Fruit fly (Drosophila melanogaster): ENCODE measurements around the gene MED15.
A peak's percentile ranks its signal among the peaks of the same experiment; 100 is the strongest.

Gene MED15

dm6 chr2L:441455-441730 lies 31.4 kb upstream of the MED15 start:
- TF ChIP-seq CrebA (GFP tag; optimal IDR thresholded peaks at IDR 0.05; ENCODE audit: borderline replicate concordance) (no peak), dmrt93B (GFP tag; optimal IDR thresholded peaks at IDR 0.05) (no peak), brk (GFP tag; optimal IDR thresholded peaks at IDR 0.05) (no peak), pan (optimal IDR thresholded peaks at IDR 0.05) (no peak), CG32264 (GFP tag; optimal IDR thresholded peaks at IDR 0.05) (no peak), Hnf4 (GFP tag; optimal IDR thresholded peaks at IDR 0.05) (no peak)

dm6 chr2L:441927-442691 lies 30.7 kb upstream of the MED15 start:
- TF ChIP-seq Jra (GFP tag; optimal IDR thresholded peaks at IDR 0.05) (peak; percentile 86), dl (GFP tag; optimal IDR thresholded peaks at IDR 0.05; ENCODE audit: insufficient read depth in 1 of 2, partially characterized antibody in 2 of 2) (peak in 1 of 2 experiments; percentile 10), OdsH (GFP tag; optimal IDR thresholded peaks at IDR 0.05) (peak; percentile 95), rgr (GFP tag; optimal IDR thresholded peaks at IDR 0.05) (peak; percentile 94), Mio (GFP tag; optimal IDR thresholded peaks at IDR 0.05) (peak; percentile 67), woc (GFP tag; optimal IDR thresholded peaks at IDR 0.05) (peak; percentile 97), lola (GFP tag; optimal IDR thresholded peaks at IDR 0.05) (no peak), sv (GFP tag; optimal IDR thresholded peaks at IDR 0.05) (peak; percentile 48), Vsx2 (GFP tag; optimal IDR thresholded peaks at IDR 0.05; ENCODE audit: partially characterized antibody) (peak; percentile 4), sage (GFP tag; optimal IDR thresholded peaks at IDR 0.05) (peak; percentile 96), dsf (GFP tag; optimal IDR thresholded peaks at IDR 0.05; ENCODE audit: borderline replicate concordance) (peak; percentile 80), CG32264 (GFP tag; optimal IDR thresholded peaks at IDR 0.05) (peak; percentile 91), dmrt93B (GFP tag; optimal IDR thresholded peaks at IDR 0.05) (peak; percentile 90), h (GFP tag; optimal IDR thresholded peaks at IDR 0.05) (peak; percentile 96), Hnf4 (GFP tag; optimal IDR thresholded peaks at IDR 0.05) (peak; percentile 93), Hr78 (GFP tag; optimal IDR thresholded peaks at IDR 0.05) (no peak), Dfd (GFP tag; optimal IDR thresholded peaks at IDR 0.05) (no peak), foxo (GFP tag; optimal IDR thresholded peaks at IDR 0.05) (peak; percentile 63 to 97), ey (GFP tag; optimal IDR thresholded peaks at IDR 0.05) (peak; percentile 96), psq (GFP tag; optimal IDR thresholded peaks at IDR 0.05) (peak; percentile 91), Myc (optimal IDR thresholded peaks at IDR 0.05) (no peak), N (GFP tag; optimal IDR thresholded peaks at IDR 0.05) (no peak), CrebA (GFP tag; optimal IDR thresholded peaks at IDR 0.05; ENCODE audit: borderline replicate concordance) (no peak), Sp1 (GFP tag; optimal IDR thresholded peaks at IDR 0.05) (peak; percentile 94), HLH106 (tag; optimal IDR thresholded peaks at IDR 0.05) (peak; percentile 94), Abd-B (GFP tag; optimal IDR thresholded peaks at IDR 0.05) (no peak), brk (GFP tag; optimal IDR thresholded peaks at IDR 0.05) (no peak), Hr83 (GFP tag; optimal IDR thresholded peaks at IDR 0.05; ENCODE audit: poor library complexity, severe bottlenecking) (peak; percentile 82), br (GFP tag; optimal IDR thresholded peaks at IDR 0.05) (peak; percentile 96), Rel (GFP tag; optimal IDR thresholded peaks at IDR 0.05) (peak; percentile 92), Rel (tag; optimal IDR thresholded peaks at IDR 0.05) (peak; percentile 61), usp (GFP tag; optimal IDR thresholded peaks at IDR 0.05) (no peak), tai (GFP tag; optimal IDR thresholded peaks at IDR 0.05) (no peak), CG9705 (GFP tag; optimal IDR thresholded peaks at IDR 0.05) (peak; percentile 76), fru (GFP tag; optimal IDR thresholded peaks at IDR 0.05) (peak; percentile 97)

DNA sequence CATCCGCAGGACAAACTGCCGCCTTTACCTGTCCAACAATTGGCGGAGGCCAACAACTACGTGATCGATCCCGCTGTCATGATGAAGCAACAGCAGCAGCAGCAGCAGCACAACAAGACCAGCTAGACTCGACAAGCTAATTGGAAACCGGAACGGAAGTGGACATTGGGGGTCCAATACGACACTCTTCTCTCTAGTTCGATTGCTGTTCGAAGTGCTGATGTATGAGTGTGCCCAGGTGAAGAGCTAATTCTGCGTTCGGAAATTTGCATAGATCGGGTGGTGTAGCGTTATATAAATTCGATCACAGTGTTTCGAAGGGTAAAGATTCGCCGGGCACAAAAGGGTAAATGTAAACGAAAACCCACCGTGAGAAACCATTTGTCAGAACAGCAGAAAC lies 25.7 kb upstream of the MED15 start:
- no peak for TF ChIP-seq Hr78 (GFP tag; optimal IDR thresholded peaks at IDR 0.05)
- TF ChIP-seq Vsx2 (GFP tag; optimal IDR thresholded peaks at IDR 0.05; ENCODE audit: partially characterized antibody): no peak
- no peak for TF ChIP-seq pan (optimal IDR thresholded peaks at IDR 0.05)
- no peak for TF ChIP-seq N (GFP tag; optimal IDR thresholded peaks at IDR 0.05)
- TF ChIP-seq Myc (optimal IDR thresholded peaks at IDR 0.05): no peak
- TF ChIP-seq tai (GFP tag; optimal IDR thresholded peaks at IDR 0.05): no peak
- no peak for TF ChIP-seq Jra (GFP tag; optimal IDR thresholded peaks at IDR 0.05)
- TF ChIP-seq dmrt93B (GFP tag; optimal IDR thresholded peaks at IDR 0.05): no peak
- TF ChIP-seq foxo (GFP tag; optimal IDR thresholded peaks at IDR 0.05): no peak
- no peak for TF ChIP-seq Rel (GFP tag; optimal IDR thresholded peaks at IDR 0.05)
- no peak for TF ChIP-seq Rel (tag; optimal IDR thresholded peaks at IDR 0.05)
- TF ChIP-seq CG9705 (GFP tag; optimal IDR thresholded peaks at IDR 0.05): no peak
- TF ChIP-seq dsf (GFP tag; optimal IDR thresholded peaks at IDR 0.05; ENCODE audit: borderline replicate concordance): no peak
- no peak for TF ChIP-seq fru (GFP tag; optimal IDR thresholded peaks at IDR 0.05)
- no peak for TF ChIP-seq psq (GFP tag; optimal IDR thresholded peaks at IDR 0.05)
- no peak for TF ChIP-seq woc (GFP tag; optimal IDR thresholded peaks at IDR 0.05)
